Worm (Caenorhabditis elegans) whole organism, mixed stage, embryonic: Measurements from ENCODE around the gene clec-73.

ENCODE experiments used
- ces-1 ChIP-seq: fragments of 150-350 bp; optimal IDR thresholded peaks from 2 replicates; lab custom pipeline; 2014; ENCODE audit warnings: missing biosample characterization, missing genetic modification reagents, missing genetic modification characterization
- cnd-1 ChIP-seq: fragments of 200-800 bp; sonication (Bioruptor generic); optimal IDR thresholded peaks from 2 replicates; lab custom pipeline; 2018; ENCODE audit warnings: mild to moderate bottlenecking, missing genetic modification characterization, missing compliant biosample characterization
- lin-13 ChIP-seq: fragments of 150-350 bp; optimal IDR thresholded peaks from 2 replicates; lab custom pipeline; 2014; ENCODE audit warnings: missing biosample characterization, missing genetic modification characterization
- lsy-2 ChIP-seq: fragments of 150-350 bp; optimal IDR thresholded peaks from 2 replicates; lab custom pipeline; 2014; ENCODE audit warnings: missing biosample characterization, missing genetic modification characterization
- mep-1 ChIP-seq: fragments of 150-350 bp; optimal IDR thresholded peaks from 2 replicates; lab custom pipeline; 2017; ENCODE audit warnings: missing biosample characterization, missing genetic modification reagents, missing genetic modification characterization, inconsistent platforms
- nhr-2 ChIP-seq: fragments of 150-350 bp; optimal IDR thresholded peaks from 2 replicates; lab custom pipeline; 2014; ENCODE audit warnings: missing biosample characterization, missing genetic modification characterization
- nhr-28 ChIP-seq: fragments of 150-350 bp; optimal IDR thresholded peaks from 2 replicates; lab custom pipeline; 2014; ENCODE audit warnings: missing biosample characterization, missing genetic modification characterization
- nhr-76 ChIP-seq: sonication (generic microtip); optimal IDR thresholded peaks from 2 replicates; lab custom pipeline; 2017; ENCODE audit warnings: missing biosample characterization, missing genetic modification characterization
- pha-4 ChIP-seq: fragments of 150-350 bp; optimal IDR thresholded peaks from 2 replicates; lab custom pipeline; 2018; ENCODE audit warnings: missing biosample characterization, missing genetic modification reagents, missing genetic modification characterization
- snpc-4 ChIP-seq: fragments of 150-350 bp; optimal IDR thresholded peaks from 2 replicates; lab custom pipeline; 2014; ENCODE audit warnings: missing biosample characterization, missing genetic modification characterization
- unc-39 ChIP-seq: fragments of 150-350 bp; optimal IDR thresholded peaks from 2 replicates; lab custom pipeline; 2014; ENCODE audit warnings: missing biosample characterization, missing genetic modification characterization
- unc-62 ChIP-seq: fragments of 150-350 bp; optimal IDR thresholded peaks from 2 replicates; lab custom pipeline; 2014; ENCODE audit warnings: missing biosample characterization, missing genetic modification reagents, missing genetic modification characterization
- ztf-11 ChIP-seq: fragments of 150-350 bp; optimal IDR thresholded peaks from 2 replicates; lab custom pipeline; 2014; ENCODE audit warnings: missing biosample characterization, missing genetic modification characterization

DNA sequence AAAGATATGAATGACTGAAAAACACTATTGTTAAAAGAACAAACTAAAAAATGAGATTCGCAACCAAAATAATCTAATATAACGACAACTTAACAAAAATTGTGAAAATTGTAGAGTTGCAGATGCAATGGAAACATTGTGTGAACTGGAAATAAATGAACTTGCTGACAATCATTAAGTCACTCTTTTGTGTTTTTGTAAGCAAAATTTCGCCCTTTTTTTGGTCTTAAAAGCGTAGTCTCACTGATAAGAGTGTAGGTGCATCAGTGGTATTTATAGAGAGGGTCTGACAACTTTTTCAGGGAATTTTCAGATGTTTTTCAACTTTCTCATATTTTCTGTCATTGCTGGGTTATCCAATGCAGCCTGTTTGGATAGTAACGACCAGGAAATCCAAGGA, 29.9 kb downstream of the clec-73 start, which contains the start of gene clec-68:
- no peak for TF ChIP-seq pha-4 (tag; lab: Kevin White, UChicago)
- TF ChIP-seq snpc-4 (tag; lab: Kevin White, UChicago), result no peak
- no peak for TF ChIP-seq mep-1 (tag; lab: Kevin White, UChicago)
- no peak for TF ChIP-seq unc-62
- TF ChIP-seq ces-1, result no peak
- no peak for TF ChIP-seq lsy-2 (tag; lab: Kevin White, UChicago)
- no peak for TF ChIP-seq nhr-76 (tag; lab: Kevin White, UChicago)
- no peak for TF ChIP-seq cnd-1
- no peak for TF ChIP-seq ztf-11 (tag; lab: Kevin White, UChicago)
- no peak for TF ChIP-seq lin-13 (tag; lab: Kevin White, UChicago)
- TF ChIP-seq unc-39 (tag; lab: Kevin White, UChicago), result no peak
- TF ChIP-seq nhr-2 (tag; lab: Kevin White, UChicago), result no peak
- no peak for TF ChIP-seq nhr-28 (tag; lab: Kevin White, UChicago)
